Fruit fly (Drosophila melanogaster): ENCODE measurements around the gene CG16721.

The CG16721 gene

dm6 chrX:5932345-5932995 is 52.8 kb downstream of the CG16721 start:
- TF ChIP-seq EcR (GFP tag; optimal IDR thresholded peaks at IDR 0.05) (no peak), usp (GFP tag; optimal IDR thresholded peaks at IDR 0.05) (no peak), Dll (optimal IDR thresholded peaks at IDR 0.05) (no peak), CG8478 (optimal IDR thresholded peaks at IDR 0.05) (no peak), pan (optimal IDR thresholded peaks at IDR 0.05) (no peak), psq (optimal IDR thresholded peaks at IDR 0.05) (no peak)

Data from whole organism.